Worm (Caenorhabditis elegans): ENCODE data around the gene gcsh-1.

gcsh-1 gene

ce11 chrX:14508823-14509259 is 6.0 kb downstream of the gcsh-1 start:
- no peak for TF ChIP-seq ceh-39 (tag; optimal IDR thresholded peaks at IDR 0.05)
- TF ChIP-seq unc-62 (GFP tag; optimal IDR thresholded peaks at IDR 0.05): peak; percentile 83
- peak; percentile 32 for TF ChIP-seq ham-2 (GFP tag; optimal IDR thresholded peaks at IDR 0.05)
- TF ChIP-seq unc-120 (tag; optimal IDR thresholded peaks at IDR 0.05; ENCODE audit: poor library complexity, severe bottlenecking): peak; percentile 43

- no peak for TF ChIP-seq unc-39 (tag; optimal IDR thresholded peaks at IDR 0.05)
- TF ChIP-seq ztf-11 (tag; optimal IDR thresholded peaks at IDR 0.05): no peak
- TF ChIP-seq mab-5 (tag; optimal IDR thresholded peaks at IDR 0.05): no peak
- TF ChIP-seq ceh-83 (GFP tag; optimal IDR thresholded peaks at IDR 0.05): no peak
- no peak for TF ChIP-seq sptf-1 (tag; optimal IDR thresholded peaks at IDR 0.05)
- no peak for TF ChIP-seq pha-4 (tag; optimal IDR thresholded peaks at IDR 0.05)
Measured at ce11 chrX:14507992-14508391, 6.9 kb downstream of the gcsh-1 start.

- TF ChIP-seq cnd-1 (tag; optimal IDR thresholded peaks at IDR 0.05): peak; percentile 10
- TF ChIP-seq bed-3 (GFP tag; optimal IDR thresholded peaks at IDR 0.05): no peak
- no peak for TF ChIP-seq zip-8 (tag; optimal IDR thresholded peaks at IDR 0.05)
- TF ChIP-seq M03D4.4 (tag; optimal IDR thresholded peaks at IDR 0.05): peak; percentile 52
Measured at ce11 chrX:14505578-14506353, 9.1 kb downstream of the gcsh-1 start.

ce11 chrX:14504551-14504902 is 10.3 kb downstream of the gcsh-1 start:
- TF ChIP-seq lsy-2 (tag; optimal IDR thresholded peaks at IDR 0.05): no peak
- no peak for TF ChIP-seq unc-39 (tag; optimal IDR thresholded peaks at IDR 0.05)
- TF ChIP-seq nhr-12 (tag; optimal IDR thresholded peaks at IDR 0.05): no peak
- TF ChIP-seq nhr-28 (tag; optimal IDR thresholded peaks at IDR 0.05): no peak
- no peak for TF ChIP-seq ceh-39 (tag; optimal IDR thresholded peaks at IDR 0.05)
- no peak for TF ChIP-seq nhr-2 (tag; optimal IDR thresholded peaks at IDR 0.05)
- no peak for TF ChIP-seq unc-62 (GFP tag; optimal IDR thresholded peaks at IDR 0.05)
- no peak for TF ChIP-seq elt-1 (tag; optimal IDR thresholded peaks at IDR 0.05; ENCODE audit: borderline replicate concordance, insufficient read depth)
- no peak for TF ChIP-seq lin-13 (tag; optimal IDR thresholded peaks at IDR 0.05)
- no peak for TF ChIP-seq mep-1 (tag; optimal IDR thresholded peaks at IDR 0.05)
- no peak for TF ChIP-seq lin-32 (GFP tag; optimal IDR thresholded peaks at IDR 0.05)
- TF ChIP-seq sem-2 (GFP tag; optimal IDR thresholded peaks at IDR 0.05): no peak
- TF ChIP-seq ces-1 (GFP tag; optimal IDR thresholded peaks at IDR 0.05): no peak
- no peak for TF ChIP-seq drap-1 (GFP tag; optimal IDR thresholded peaks at IDR 0.05)
- TF ChIP-seq sptf-1 (tag; optimal IDR thresholded peaks at IDR 0.05): no peak
- no peak for TF ChIP-seq tbx-8 (GFP tag; optimal IDR thresholded peaks at IDR 0.05)
- no peak for TF ChIP-seq nhr-76 (tag; optimal IDR thresholded peaks at IDR 0.05)
- no peak for TF ChIP-seq ztf-11 (tag; optimal IDR thresholded peaks at IDR 0.05)
- TF ChIP-seq unc-120 (tag; optimal IDR thresholded peaks at IDR 0.05; ENCODE audit: poor library complexity, severe bottlenecking): no peak

ce11 chrX:14503800-14504550 is 10.9 kb downstream of the gcsh-1 start, which contains the start of gene M163.1:
M163.1 (minus strand) TSS chrX:14503824.
- TF ChIP-seq sem-2 (GFP tag; optimal IDR thresholded peaks at IDR 0.05) (no peak), unc-39 (tag; optimal IDR thresholded peaks at IDR 0.05) (no peak), unc-120 (tag; optimal IDR thresholded peaks at IDR 0.05; ENCODE audit: poor library complexity, severe bottlenecking) (peak; percentile 61), ham-2 (GFP tag; optimal IDR thresholded peaks at IDR 0.05) (peak; percentile 56), snpc-4 (tag; optimal IDR thresholded peaks at IDR 0.05) (no peak), lin-32 (GFP tag; optimal IDR thresholded peaks at IDR 0.05) (peak; percentile 78), elt-3 (tag; optimal IDR thresholded peaks at IDR 0.05) (no peak), ceh-43 (GFP tag; optimal IDR thresholded peaks at IDR 0.05) (no peak), nhr-12 (tag; optimal IDR thresholded peaks at IDR 0.05) (no peak), ztf-11 (tag; optimal IDR thresholded peaks at IDR 0.05) (no peak), mep-1 (tag; optimal IDR thresholded peaks at IDR 0.05) (no peak), drap-1 (GFP tag; optimal IDR thresholded peaks at IDR 0.05) (peak; percentile 35), pha-4 (tag; optimal IDR thresholded peaks at IDR 0.05) (no peak), zip-8 (tag; optimal IDR thresholded peaks at IDR 0.05) (no peak), lin-13 (tag; optimal IDR thresholded peaks at IDR 0.05) (no peak), ceh-83 (GFP tag; optimal IDR thresholded peaks at IDR 0.05) (peak; percentile 53), lsy-2 (tag; optimal IDR thresholded peaks at IDR 0.05) (no peak), flh-1 (GFP tag; optimal IDR thresholded peaks at IDR 0.05) (no peak), mls-2 (tag; optimal IDR thresholded peaks at IDR 0.05) (peak; percentile 56), nhr-76 (tag; optimal IDR thresholded peaks at IDR 0.05) (no peak), mab-5 (tag; optimal IDR thresholded peaks at IDR 0.05) (no peak), ceh-39 (tag; optimal IDR thresholded peaks at IDR 0.05) (no peak), elt-1 (tag; optimal IDR thresholded peaks at IDR 0.05; ENCODE audit: borderline replicate concordance, insufficient read depth) (no peak), ces-1 (GFP tag; optimal IDR thresholded peaks at IDR 0.05) (no peak), sptf-1 (tag; optimal IDR thresholded peaks at IDR 0.05) (peak; percentile 61), hlh-1 (tag; optimal IDR thresholded peaks at IDR 0.05) (peak; percentile 66), blmp-1 (tag; optimal IDR thresholded peaks at IDR 0.05) (no peak), nhr-28 (tag; optimal IDR thresholded peaks at IDR 0.05) (no peak), unc-62 (GFP tag; optimal IDR thresholded peaks at IDR 0.05) (peak; percentile 15), nhr-2 (tag; optimal IDR thresholded peaks at IDR 0.05) (peak; percentile 76), M03D4.4 (tag; optimal IDR thresholded peaks at IDR 0.05) (peak; percentile 59), bed-3 (GFP tag; optimal IDR thresholded peaks at IDR 0.05) (no peak), nhr-237 (tag; optimal IDR thresholded peaks at IDR 0.05) (no peak), cnd-1 (tag; optimal IDR thresholded peaks at IDR 0.05) (peak; percentile 16), tbx-8 (GFP tag; optimal IDR thresholded peaks at IDR 0.05) (peak; percentile 41)

Data from whole organism, mixed stage, embryonic.